Fruit fly (Drosophila melanogaster) whole organism, embryonic: ENCODE results near the gene Coq7.

ENCODE experiments used
- Atf6 ChIP-seq: fragments of 200-800 bp; sonication (Bioruptor generic); IDR thresholded peaks from 2 replicates; pipeline ENCODE4 v1.3.6; 2022; ENCODE audit warnings: missing biosample characterization, missing genetic modification characterization
- BEAF-32 ChIP-seq: fragments of 200-800 bp; sonication (Bioruptor generic); optimal IDR thresholded peaks from 3 replicates; lab custom pipeline; 2017; ENCODE audit warnings: missing biosample characterization, missing genetic modification characterization, mild to moderate bottlenecking, moderate library complexity, missing genetic modification reagents
- Blimp-1 ChIP-seq: fragments of 200-800 bp; sonication (Bioruptor generic); optimal IDR thresholded peaks from 3 replicates; lab custom pipeline; 2018; ENCODE audit warnings: missing biosample characterization, missing genetic modification characterization, mild to moderate bottlenecking, moderate library complexity, missing genetic modification reagents
- CG10274 ChIP-seq: fragments of 200-800 bp; sonication (Bioruptor generic); optimal IDR thresholded peaks from 3 replicates; lab custom pipeline; 2017; ENCODE audit warnings: missing biosample characterization, mild to moderate bottlenecking, missing genetic modification characterization
- CG10431 ChIP-seq: fragments of 200-800 bp; sonication (Bioruptor generic); optimal IDR thresholded peaks from 3 replicates; lab custom pipeline; 2018; ENCODE audit warnings: missing biosample characterization, mild to moderate bottlenecking, missing genetic modification characterization
- CG10462 ChIP-seq: fragments of 200-800 bp; sonication (Bioruptor generic); optimal IDR thresholded peaks from 2 replicates; lab custom pipeline; 2016; ENCODE audit warnings: missing biosample characterization, missing genetic modification characterization
- CG10543 ChIP-seq: fragments of 200-800 bp; sonication (Bioruptor generic); optimal IDR thresholded peaks from 3 replicates; lab custom pipeline; 2017; ENCODE audit warnings: missing biosample characterization, mild to moderate bottlenecking, missing genetic modification characterization, moderate library complexity
- CG11695 ChIP-seq: fragments of 200-800 bp; sonication (Bioruptor generic); IDR thresholded peaks from 3 replicates; pipeline ENCODE4 v1.3.6; 2022; ENCODE audit warnings: missing biosample characterization, missing genetic modification characterization
- CG12071 ChIP-seq: fragments of 200-800 bp; sonication (Bioruptor generic); optimal IDR thresholded peaks from 3 replicates; lab custom pipeline; 2018; ENCODE audit warnings: missing biosample characterization, mild to moderate bottlenecking, missing genetic modification characterization
- CG12391 ChIP-seq: fragments of 200-800 bp; sonication (Bioruptor generic); optimal IDR thresholded peaks from 3 replicates; lab custom pipeline; 2018; ENCODE audit warnings: missing biosample characterization, mild to moderate bottlenecking, missing genetic modification characterization, moderate library complexity
- CG13775 ChIP-seq: fragments of 200-800 bp; sonication (Bioruptor generic); optimal IDR thresholded peaks from 3 replicates; lab custom pipeline; 2017; ENCODE audit warnings: missing biosample characterization, mild to moderate bottlenecking, missing genetic modification characterization
- CG14014 ChIP-seq: fragments of 200-800 bp; sonication (Bioruptor generic); IDR thresholded peaks from 2 replicates; pipeline ENCODE4 v1.3.6; 2022; ENCODE audit warnings: missing biosample characterization, missing genetic modification characterization
- CG14965 ChIP-seq: fragments of 200-800 bp; sonication (Bioruptor generic); optimal IDR thresholded peaks from 2 replicates; lab custom pipeline; 2016; ENCODE audit warnings: missing biosample characterization, missing genetic modification characterization, borderline replicate concordance
- CG18764 ChIP-seq: fragments of 200-800 bp; sonication (Bioruptor generic); optimal IDR thresholded peaks from 3 replicates; lab custom pipeline; 2016; ENCODE audit warnings: missing biosample characterization, missing genetic modification characterization
- CG30020 ChIP-seq: fragments of 200-800 bp; optimal IDR thresholded peaks from 2 replicates; lab custom pipeline; 2019; ENCODE audit warnings: missing biosample characterization, mild to moderate bottlenecking, missing genetic modification characterization, moderate library complexity
- CG3065 ChIP-seq: fragments of 200-800 bp; sonication (Bioruptor generic); optimal IDR thresholded peaks from 2 replicates; lab custom pipeline; 2016; ENCODE audit warnings: missing biosample characterization, missing genetic modification characterization
- CG4617 ChIP-seq: fragments of 200-800 bp; sonication (Bioruptor generic); optimal IDR thresholded peaks from 3 replicates; lab custom pipeline; 2016; ENCODE audit warnings: missing biosample characterization, missing genetic modification characterization, borderline replicate concordance
- CG4820 ChIP-seq: fragments of 200-800 bp; sonication (Bioruptor generic); optimal IDR thresholded peaks from 3 replicates; lab custom pipeline; 2016; ENCODE audit warnings: missing biosample characterization, missing genetic modification characterization
- CG6175 ChIP-seq: fragments of 200-800 bp; sonication (Bioruptor generic); IDR thresholded peaks from 3 replicates; pipeline ENCODE4 v1.3.6; 2022; ENCODE audit warnings: missing biosample characterization, missing genetic modification characterization
- CG6791 ChIP-seq: fragments of 200-800 bp; sonication (Bioruptor generic); IDR thresholded peaks from 3 replicates; pipeline ENCODE4 v1.3.6; 2022; ENCODE audit warnings: missing biosample characterization, missing genetic modification characterization; ENCODE audit not compliant: partially characterized antibody
- CG7928 ChIP-seq: fragments of 200-800 bp; sonication (Bioruptor generic); optimal IDR thresholded peaks from 2 replicates; lab custom pipeline; 2017; ENCODE audit warnings: missing biosample characterization, mild to moderate bottlenecking, missing genetic modification characterization
- CG8290 ChIP-seq, 3 experiments: fragments of 200-800 bp; sonication (Bioruptor generic); optimal IDR thresholded peaks; 2 replicates each; lab custom pipeline; 2016 to 2019; ENCODE audit warnings: missing biosample characterization in 3 of 3, missing genetic modification characterization in 3 of 3, mild to moderate bottlenecking in 2 of 3, moderate library complexity in 1 of 3
- CkIIα-i1 ChIP-seq: fragments of 200-800 bp; sonication (Bioruptor generic); IDR thresholded peaks from 2 replicates; pipeline ENCODE4 v1.3.6; 2022; ENCODE audit warnings: missing biosample characterization, missing genetic modification characterization
- Fer1 ChIP-seq: fragments of 200-800 bp; sonication (Bioruptor generic); optimal IDR thresholded peaks from 2 replicates; lab custom pipeline; 2017; ENCODE audit warnings: missing biosample characterization, mild to moderate bottlenecking, missing genetic modification characterization
- H2.0 ChIP-seq: fragments of 200-800 bp; sonication (Bioruptor generic); IDR thresholded peaks from 2 replicates; pipeline ENCODE4 v1.3.6; 2022; ENCODE audit warnings: missing biosample characterization, missing genetic modification characterization
- HLH3B ChIP-seq: fragments of 200-800 bp; sonication (Bioruptor generic); IDR thresholded peaks from 2 replicates; pipeline ENCODE4 v1.3.6; 2022; ENCODE audit warnings: missing biosample characterization, missing genetic modification characterization
- HLH4C ChIP-seq: fragments of 200-800 bp; sonication (Bioruptor generic); IDR thresholded peaks from 3 replicates; pipeline ENCODE4 v1.3.6; 2022; ENCODE audit warnings: missing biosample characterization, missing genetic modification characterization; ENCODE audit not compliant: partially characterized antibody
- Hr78 ChIP-seq, 2 experiments: fragments of 200-800 bp in 1 of 2; fragments of >200 bp in 1 of 2; sonication (Bioruptor generic) in 1 of 2; optimal IDR thresholded peaks; 2 replicates each; lab custom pipeline; 2017 to 2019; ENCODE audit warnings: missing biosample characterization in 2 of 2, missing genetic modification characterization in 2 of 2, mild to moderate bottlenecking in 1 of 2, moderate library complexity in 1 of 2
- Myb ChIP-seq: fragments of 200-800 bp; sonication (Bioruptor generic); optimal IDR thresholded peaks from 2 replicates; lab custom pipeline; 2016; ENCODE audit warnings: missing biosample characterization, missing genetic modification characterization
- NK7.1 ChIP-seq: fragments of 200-800 bp; sonication (Bioruptor generic); optimal IDR thresholded peaks from 3 replicates; lab custom pipeline; 2016; ENCODE audit warnings: missing biosample characterization, missing genetic modification characterization
- Oli ChIP-seq: fragments of 200-800 bp; sonication (Bioruptor generic); optimal IDR thresholded peaks from 2 replicates; lab custom pipeline; 2018; ENCODE audit warnings: missing biosample characterization, mild to moderate bottlenecking, missing genetic modification characterization, moderate library complexity
- Opbp ChIP-seq: fragments of 200-800 bp; sonication (Bioruptor generic); IDR thresholded peaks from 3 replicates; pipeline ENCODE4 v1.3.6; 2022; ENCODE audit warnings: missing biosample characterization, missing genetic modification characterization; ENCODE audit not compliant: partially characterized antibody
- PHDP ChIP-seq: fragments of 200-800 bp; sonication (Bioruptor generic); optimal IDR thresholded peaks from 3 replicates; lab custom pipeline; 2018; ENCODE audit warnings: missing biosample characterization, mild to moderate bottlenecking, missing genetic modification characterization, moderate library complexity
- Ravus ChIP-seq: fragments of 200-800 bp; sonication (Bioruptor generic); IDR thresholded peaks from 2 replicates; pipeline ENCODE4 v1.3.6; 2022; ENCODE audit warnings: missing biosample characterization, missing genetic modification characterization
- Sry-β ChIP-seq: fragments of 200-800 bp; sonication (Bioruptor generic); optimal IDR thresholded peaks from 2 replicates; lab custom pipeline; 2018; ENCODE audit warnings: missing biosample characterization, mild to moderate bottlenecking, missing genetic modification characterization, moderate library complexity
- ase ChIP-seq: fragments of 200-800 bp; sonication (Bioruptor generic); IDR thresholded peaks from 3 replicates; pipeline ENCODE4 v1.3.6; 2022; ENCODE audit warnings: missing biosample characterization, missing genetic modification characterization
- crp ChIP-seq, 2 experiments: fragments of 200-800 bp; sonication (Bioruptor generic); optimal IDR thresholded peaks; 2 replicates in 1 of 2; 3 replicates in 1 of 2; lab custom pipeline; 2017; ENCODE audit warnings: missing biosample characterization in 2 of 2, missing genetic modification characterization in 2 of 2, mild to moderate bottlenecking in 1 of 2, moderate library complexity in 1 of 2
- dmrt99B ChIP-seq: fragments of 200-800 bp; sonication (Bioruptor generic); optimal IDR thresholded peaks from 2 replicates; lab custom pipeline; 2018; ENCODE audit warnings: missing biosample characterization, mild to moderate bottlenecking, missing genetic modification characterization, moderate library complexity
- otp ChIP-seq: fragments of 200-800 bp; sonication (Bioruptor generic); IDR thresholded peaks from 3 replicates; pipeline ENCODE4, ENCODE4 v1.3.6; 2022; ENCODE audit warnings: missing biosample characterization, missing genetic modification characterization
- slbo ChIP-seq: fragments of 200-800 bp; sonication (Bioruptor generic); IDR thresholded peaks from 2 replicates; pipeline ENCODE4 v1.3.6; 2022; ENCODE audit warnings: missing biosample characterization, missing genetic modification characterization
- slou ChIP-seq: fragments of 200-800 bp; sonication (Bioruptor generic); optimal IDR thresholded peaks from 3 replicates; lab custom pipeline; 2016; ENCODE audit warnings: missing biosample characterization, missing genetic modification characterization
- sob ChIP-seq: fragments of 200-800 bp; sonication (Bioruptor generic); IDR thresholded peaks from 2 replicates; pipeline ENCODE4 v1.3.6; 2022; ENCODE audit warnings: missing biosample characterization, missing genetic modification characterization
- tgo ChIP-seq: fragments of 200-800 bp; sonication (Bioruptor generic); IDR thresholded peaks from 3 replicates; pipeline ENCODE4 v1.3.6; 2022; ENCODE audit warnings: missing biosample characterization, missing genetic modification characterization
- twi ChIP-seq: fragments of 200-800 bp; optimal IDR thresholded peaks from 2 replicates; lab custom pipeline; 2019; ENCODE audit warnings: missing biosample characterization, mild to moderate bottlenecking, missing genetic modification characterization, moderate library complexity
- vnd ChIP-seq: fragments of 200-800 bp; sonication (Bioruptor generic); IDR thresholded peaks from 3 replicates; pipeline ENCODE4 v1.3.6; 2022; ENCODE audit warnings: missing biosample characterization, missing genetic modification characterization; ENCODE audit not compliant: partially characterized antibody
- vvl ChIP-seq: fragments of 200-800 bp; sonication (Bioruptor generic); IDR thresholded peaks from 2 replicates; pipeline ENCODE4 v1.3.6; 2022; ENCODE audit warnings: missing biosample characterization, missing genetic modification characterization
- wek ChIP-seq: fragments of 200-800 bp; sonication (Bioruptor generic); optimal IDR thresholded peaks from 3 replicates; lab custom pipeline; 2018; ENCODE audit warnings: missing biosample characterization, mild to moderate bottlenecking, missing genetic modification characterization, moderate library complexity
- zen ChIP-seq: fragments of 200-800 bp; sonication (Bioruptor generic); optimal IDR thresholded peaks from 3 replicates; lab custom pipeline; 2018; ENCODE audit warnings: missing biosample characterization, mild to moderate bottlenecking, missing genetic modification characterization, moderate library complexity

Gene Coq7

dm6 chrX:6744088-6744487, 26.9 kb upstream of the Coq7 start, which contains the start of gene RpL17 (continued):
- TF ChIP-seq CG18764 (GFP tag; lab: Kevin White, UChicago) (peak; percentile 75), CG7928 (GFP tag; lab: Kevin White, UChicago) (peak; percentile 82), vnd (GFP tag; lab: Robert Waterston, UW) (no peak), tgo (GFP tag; lab: Robert Waterston, UW) (peak; percentile 78), CG10274 (GFP tag; lab: Kevin White, UChicago) (peak; percentile 66), CG12391 (peak; percentile 82), CG14965 (GFP tag; lab: Kevin White, UChicago) (peak; percentile 6), ase (GFP tag; lab: Robert Waterston, UW) (peak; percentile 87), slou (GFP tag; lab: Kevin White, UChicago) (peak; percentile 73), Myb (peak; percentile 69), CG6791 (GFP tag; lab: Robert Waterston, UW) (peak; percentile 63; the same call in 1 of the 3 replicates), CG11695 (GFP tag; lab: Robert Waterston, UW) (peak; percentile 68), twi (tag; lab: Kevin White, UChicago) (peak; percentile 53), CG12071 (GFP tag; lab: Kevin White, UChicago) (peak; percentile 83), CG3065 (peak; percentile 67), PHDP (tag; lab: Kevin White, UChicago) (peak; percentile 87), sob (GFP tag; lab: Robert Waterston, UW) (peak; percentile 93), BEAF-32 (GFP tag; lab: Kevin White, UChicago) (peak; percentile 55), Blimp-1 (GFP tag; lab: Kevin White, UChicago) (peak; percentile 50), slbo (GFP tag; lab: Robert Waterston, UW) (peak; percentile 85), H2.0 (peak; percentile 80), wek (peak; percentile 91), HLH4C (GFP tag; lab: Robert Waterston, UW) (peak; percentile 50; the same call in 1 of the 3 replicates), CG10462 (GFP tag; lab: Kevin White, UChicago) (peak; percentile 46), CG8290 (GFP tag; optimal IDR thresholded peaks at IDR 0.05; lab: Kevin White, UChicago) (peak; percentile 91), CG8290 (tag; optimal IDR thresholded peaks at IDR 0.05; lab: Kevin White, UChicago) (peak; percentile 71 to 96), CkIIα-i1 (GFP tag; lab: Robert Waterston, UW) (no peak), crp (GFP tag; optimal IDR thresholded peaks at IDR 0.05; lab: Kevin White, UChicago) (peak in 1 of 2 experiments; percentile 57), zen (tag; lab: Kevin White, UChicago) (peak; percentile 45), vvl (peak; percentile 90), CG4617 (GFP tag; lab: Kevin White, UChicago) (peak; percentile 70), Fer1 (GFP tag; lab: Kevin White, UChicago) (peak; percentile 92), HLH3B (GFP tag; lab: Robert Waterston, UW) (peak; percentile 70), CG13775 (peak; percentile 88), Ravus (peak; percentile 13; the same call in 1 of the 2 replicates), otp (peak; percentile 90), Hr78 (GFP tag; optimal IDR thresholded peaks at IDR 0.05; lab: Kevin White, UChicago) (peak in 1 of 2 experiments; percentile 45), CG30020 (tag; lab: Kevin White, UChicago) (no peak), Oli (tag; lab: Kevin White, UChicago) (peak; percentile 54), Sry-β (GFP tag; lab: Kevin White, UChicago) (peak; percentile 9), CG14014 (GFP tag; lab: Robert Waterston, UW) (peak; percentile 81), CG10431 (GFP tag; lab: Kevin White, UChicago) (peak; percentile 84), CG4820 (peak; percentile 41), Atf6 (GFP tag; lab: Robert Waterston, UW) (peak; percentile 68), Opbp (GFP tag; lab: Robert Waterston, UW) (peak; percentile 62; the same call in 1 of the 3 replicates), CG10543 (peak; percentile 89), CG6175 (GFP tag; lab: Robert Waterston, UW) (peak; percentile 81; the same call in 2 of the 3 replicates), NK7.1 (GFP tag; lab: Kevin White, UChicago) (peak; percentile 77), dmrt99B (tag; lab: Kevin White, UChicago) (peak; percentile 63)
